Worm (Caenorhabditis elegans) whole organism, mixed stage, embryonic: ENCODE results near the gene F54H5.5.

Source experiments
- M03D4.4 ChIP-seq: sonication (generic microtip); optimal IDR thresholded peaks from 2 replicates; lab custom pipeline; 2017; ENCODE audit warnings: mild to moderate bottlenecking, missing genetic modification characterization, missing compliant biosample characterization
- bed-3 ChIP-seq: fragments of 200-800 bp; sonication (Bioruptor generic); optimal IDR thresholded peaks from 3 replicates; lab custom pipeline; 2018; ENCODE audit warnings: mild to moderate bottlenecking, missing genetic modification characterization, moderate library complexity, missing compliant biosample characterization
- blmp-1 ChIP-seq: fragments of 150-350 bp; optimal IDR thresholded peaks from 2 replicates; lab custom pipeline; 2014; ENCODE audit warnings: missing biosample characterization, missing genetic modification characterization
- ceh-39 ChIP-seq: fragments of 150-350 bp; optimal IDR thresholded peaks from 2 replicates; lab custom pipeline; 2014; ENCODE audit warnings: missing biosample characterization, missing genetic modification characterization
- ceh-83 ChIP-seq: fragments of 200-800 bp; sonication (Bioruptor generic); optimal IDR thresholded peaks from 2 replicates; lab custom pipeline; 2018; ENCODE audit warnings: mild to moderate bottlenecking, missing genetic modification characterization, missing compliant biosample characterization
- ces-1 ChIP-seq: fragments of 150-350 bp; optimal IDR thresholded peaks from 2 replicates; lab custom pipeline; 2014; ENCODE audit warnings: missing biosample characterization, missing genetic modification reagents, missing genetic modification characterization
- cnd-1 ChIP-seq: fragments of 200-800 bp; sonication (Bioruptor generic); optimal IDR thresholded peaks from 2 replicates; lab custom pipeline; 2018; ENCODE audit warnings: mild to moderate bottlenecking, missing genetic modification characterization, missing compliant biosample characterization
- drap-1 ChIP-seq: fragments of 200-800 bp; sonication (Bioruptor generic); optimal IDR thresholded peaks from 3 replicates; lab custom pipeline; 2018; ENCODE audit warnings: mild to moderate bottlenecking, missing genetic modification characterization, missing compliant biosample characterization
- elt-3 ChIP-seq: fragments of 150-350 bp; optimal IDR thresholded peaks from 2 replicates; lab custom pipeline; 2014; ENCODE audit warnings: missing biosample characterization, missing genetic modification characterization
- flh-1 ChIP-seq: fragments of 200-800 bp; sonication (Bioruptor generic); optimal IDR thresholded peaks from 2 replicates; lab custom pipeline; 2018; ENCODE audit warnings: mild to moderate bottlenecking, missing genetic modification characterization, moderate library complexity, missing compliant biosample characterization
- ham-2 ChIP-seq: fragments of 200-800 bp; sonication (Bioruptor generic); optimal IDR thresholded peaks from 2 replicates; lab custom pipeline; 2018; ENCODE audit warnings: mild to moderate bottlenecking, missing genetic modification characterization, missing compliant biosample characterization
- hlh-1 ChIP-seq: fragments of 150-350 bp; optimal IDR thresholded peaks from 2 replicates; lab custom pipeline; 2014; ENCODE audit warnings: missing biosample characterization, missing genetic modification reagents, missing genetic modification characterization
- lin-13 ChIP-seq: fragments of 150-350 bp; optimal IDR thresholded peaks from 2 replicates; lab custom pipeline; 2014; ENCODE audit warnings: missing biosample characterization, missing genetic modification characterization
- lin-32 ChIP-seq: fragments of 200-800 bp; sonication (Bioruptor generic); optimal IDR thresholded peaks from 2 replicates; lab custom pipeline; 2018; ENCODE audit warnings: mild to moderate bottlenecking, missing genetic modification characterization, missing compliant biosample characterization
- mab-5 ChIP-seq: fragments of 150-350 bp; optimal IDR thresholded peaks from 2 replicates; lab custom pipeline; 2014; ENCODE audit warnings: missing biosample characterization, missing genetic modification characterization
- mep-1 ChIP-seq: fragments of 150-350 bp; optimal IDR thresholded peaks from 2 replicates; lab custom pipeline; 2017; ENCODE audit warnings: missing biosample characterization, missing genetic modification reagents, missing genetic modification characterization, inconsistent platforms
- mls-2 ChIP-seq: sonication (generic microtip); optimal IDR thresholded peaks from 2 replicates; lab custom pipeline; 2016; ENCODE audit warnings: mild to moderate bottlenecking, missing genetic modification characterization, moderate library complexity, missing compliant biosample characterization
- nhr-2 ChIP-seq: fragments of 150-350 bp; optimal IDR thresholded peaks from 2 replicates; lab custom pipeline; 2014; ENCODE audit warnings: missing biosample characterization, missing genetic modification characterization
- nhr-237 ChIP-seq: fragments of 150-350 bp; optimal IDR thresholded peaks from 2 replicates; lab custom pipeline; 2014; ENCODE audit warnings: missing biosample characterization, missing genetic modification characterization
- nhr-28 ChIP-seq: fragments of 150-350 bp; optimal IDR thresholded peaks from 2 replicates; lab custom pipeline; 2014; ENCODE audit warnings: missing biosample characterization, missing genetic modification characterization
- nhr-76 ChIP-seq: sonication (generic microtip); optimal IDR thresholded peaks from 2 replicates; lab custom pipeline; 2017; ENCODE audit warnings: missing biosample characterization, missing genetic modification characterization
- pha-4 ChIP-seq: fragments of 150-350 bp; optimal IDR thresholded peaks from 2 replicates; lab custom pipeline; 2018; ENCODE audit warnings: missing biosample characterization, missing genetic modification reagents, missing genetic modification characterization
- sem-2 ChIP-seq: fragments of 200-800 bp; sonication (Bioruptor generic); optimal IDR thresholded peaks from 2 replicates; lab custom pipeline; 2018; ENCODE audit warnings: mild to moderate bottlenecking, missing genetic modification characterization, missing compliant biosample characterization
- sptf-1 ChIP-seq: sonication (generic microtip); optimal IDR thresholded peaks from 2 replicates; lab custom pipeline; 2017; ENCODE audit warnings: mild to moderate bottlenecking, missing genetic modification characterization, moderate library complexity, missing compliant biosample characterization
- tbx-8 ChIP-seq: fragments of 200-800 bp; sonication (Bioruptor generic); optimal IDR thresholded peaks from 2 replicates; lab custom pipeline; 2018; ENCODE audit warnings: mild to moderate bottlenecking, missing genetic modification characterization, moderate library complexity, missing compliant biosample characterization
- unc-120 ChIP-seq: sonication (generic microtip); optimal IDR thresholded peaks from 2 replicates; lab custom pipeline; 2017; ENCODE audit warnings: missing genetic modification characterization, missing compliant biosample characterization; ENCODE audit not compliant: poor library complexity, severe bottlenecking
- unc-39 ChIP-seq: fragments of 150-350 bp; optimal IDR thresholded peaks from 2 replicates; lab custom pipeline; 2014; ENCODE audit warnings: missing biosample characterization, missing genetic modification characterization
- unc-62 ChIP-seq: fragments of 150-350 bp; optimal IDR thresholded peaks from 2 replicates; lab custom pipeline; 2014; ENCODE audit warnings: missing biosample characterization, missing genetic modification reagents, missing genetic modification characterization
- zip-8 ChIP-seq: fragments of 150-350 bp; optimal IDR thresholded peaks from 2 replicates; lab custom pipeline; 2014; ENCODE audit warnings: missing biosample characterization, missing genetic modification characterization
- ztf-11 ChIP-seq: fragments of 150-350 bp; optimal IDR thresholded peaks from 2 replicates; lab custom pipeline; 2014; ENCODE audit warnings: missing biosample characterization, missing genetic modification characterization

The F54H5.5 gene

DNA sequence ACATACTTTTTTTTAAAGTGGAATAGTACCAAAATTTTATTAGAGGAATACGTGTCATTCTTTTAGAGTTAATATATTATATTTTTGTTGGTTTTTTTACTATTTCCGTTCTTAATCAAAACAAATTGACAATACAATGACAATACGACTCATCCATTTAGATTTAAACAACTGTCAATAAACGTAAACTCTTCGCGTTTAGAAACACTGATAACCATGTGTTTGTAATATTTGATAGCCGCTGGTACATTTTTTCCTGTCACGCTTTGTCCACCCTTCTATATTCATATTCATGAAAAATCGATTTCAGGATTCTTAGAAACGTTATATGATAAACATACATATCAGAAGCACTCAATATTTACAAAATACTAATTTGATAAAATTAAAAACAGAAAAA is 36.7 kb upstream of the F54H5.5 start:
- TF ChIP-seq M03D4.4 (tag; lab: Kevin White, UChicago) (no peak), elt-3 (no peak), lin-32 (no peak), sptf-1 (tag; lab: Kevin White, UChicago) (no peak)

DNA sequence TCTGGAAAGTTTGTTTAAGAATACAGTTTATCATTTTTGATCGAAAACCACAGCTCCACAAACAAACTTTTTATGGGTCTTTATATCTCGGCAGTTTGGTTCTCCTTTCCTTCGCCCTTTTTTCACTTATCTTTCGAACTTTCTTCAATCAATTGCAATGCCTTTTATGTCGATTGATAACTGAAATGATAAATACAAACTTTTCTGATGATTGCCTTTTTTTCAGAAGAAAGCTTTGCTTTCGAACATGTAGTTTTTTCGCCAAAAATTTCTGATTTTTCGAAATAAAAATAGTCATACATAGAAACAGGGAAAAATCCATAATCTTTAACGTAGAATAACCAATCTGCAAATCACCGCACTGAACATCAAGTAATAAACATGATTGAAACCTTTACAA is 34.1 kb upstream of the F54H5.5 start, which contains the start of gene T19D12.2:
TSS of gene T19D12.2 (plus strand) at position 125 of the 400 bp plus-strand sequence.
- TF ChIP-seq nhr-76 (tag; lab: Kevin White, UChicago) (no peak), unc-120 (tag; lab: Kevin White, UChicago) (no peak), nhr-237 (tag; lab: Kevin White, UChicago) (no peak), ham-2 (GFP tag; lab: Kevin White, UChicago) (no peak), ztf-11 (tag; lab: Kevin White, UChicago) (no peak), ceh-83 (no peak), cnd-1 (tag; lab: Kevin White, UChicago) (no peak), nhr-2 (no peak), M03D4.4 (tag; lab: Kevin White, UChicago) (no peak), bed-3 (no peak), hlh-1 (no peak), mep-1 (tag; lab: Kevin White, UChicago) (no peak), pha-4 (no peak), ces-1 (GFP tag; lab: Kevin White, UChicago) (no peak), blmp-1 (tag; lab: Kevin White, UChicago) (no peak)
- TF ChIP-seq, all 35 proteins: peak for 0

DNA sequence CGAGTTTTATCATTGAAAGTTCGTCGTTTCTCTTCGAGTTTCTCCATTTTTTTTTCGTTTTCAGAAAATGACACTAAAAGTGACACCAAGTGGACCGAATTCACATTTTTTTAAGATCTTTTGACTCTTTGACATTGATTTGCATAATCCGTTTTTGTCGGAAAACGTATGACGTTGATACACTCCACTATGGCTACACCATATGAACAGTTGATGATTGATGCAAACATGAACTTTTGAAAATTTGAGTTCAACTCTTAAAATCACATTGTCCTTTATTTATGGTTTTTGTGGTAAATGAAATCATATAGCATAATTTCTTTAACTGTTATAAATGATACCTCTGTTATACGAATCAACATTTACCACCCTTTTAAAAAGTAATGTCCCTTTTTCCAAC is 31.7 kb upstream of the F54H5.5 start, which contains the start of gene T19D12.10:
TSS of gene T19D12.10 (minus strand) at position 101 of the 400 bp plus-strand sequence.
- TF ChIP-seq unc-62 (GFP tag; lab: Kevin White, UChicago) = no peak
- TF ChIP-seq tbx-8 (GFP tag; lab: Kevin White, UChicago) = no peak
- TF ChIP-seq lin-32 = no peak
- TF ChIP-seq hlh-1 = no peak
- no peak for TF ChIP-seq cnd-1 (tag; lab: Kevin White, UChicago)
- TF ChIP-seq unc-120 (tag; lab: Kevin White, UChicago) = no peak
- no peak for TF ChIP-seq M03D4.4 (tag; lab: Kevin White, UChicago)
- no peak for TF ChIP-seq nhr-28 (tag; lab: Kevin White, UChicago)
- no peak for TF ChIP-seq lin-13 (tag; lab: Kevin White, UChicago)
- no peak for TF ChIP-seq bed-3
- no peak for TF ChIP-seq elt-3
- no peak for TF ChIP-seq mab-5 (tag; lab: Kevin White, UChicago)
- TF ChIP-seq mep-1 (tag; lab: Kevin White, UChicago) = no peak
- no peak for TF ChIP-seq zip-8 (tag; lab: Kevin White, UChicago)
- no peak for TF ChIP-seq nhr-76 (tag; lab: Kevin White, UChicago)

DNA sequence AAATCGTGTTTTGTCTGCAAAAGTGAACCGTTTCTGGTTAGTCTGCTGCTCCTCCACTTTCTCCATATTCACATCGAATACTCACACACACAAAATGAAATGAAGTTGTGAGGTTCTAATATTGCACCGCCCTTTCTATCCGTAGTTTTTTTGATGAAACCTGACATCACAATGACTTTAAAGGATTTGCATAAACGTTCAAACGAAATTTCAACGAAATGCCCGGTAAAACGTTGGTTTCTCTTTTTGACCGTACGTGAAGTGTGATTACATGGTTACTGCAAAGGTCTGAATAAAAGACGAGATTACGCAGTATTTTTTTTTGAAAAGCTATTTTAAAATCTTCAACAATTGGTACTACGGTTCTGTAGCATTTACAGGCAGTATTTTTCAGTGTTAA is 27.2 kb upstream of the F54H5.5 start, which contains the start of gene T19D12.9:
TSS of gene T19D12.9 (minus strand) at position 101 of the 400 bp plus-strand sequence.
- TF ChIP-seq lin-32 (no peak), ham-2 (GFP tag; lab: Kevin White, UChicago) (no peak), mls-2 (tag; lab: Kevin White, UChicago) (no peak), cnd-1 (tag; lab: Kevin White, UChicago) (no peak), flh-1 (GFP tag; lab: Kevin White, UChicago) (no peak), drap-1 (GFP tag; lab: Kevin White, UChicago) (no peak), nhr-237 (tag; lab: Kevin White, UChicago) (no peak), zip-8 (tag; lab: Kevin White, UChicago) (no peak), blmp-1 (tag; lab: Kevin White, UChicago) (no peak), ceh-83 (no peak), ceh-39 (tag; lab: Kevin White, UChicago) (no peak), nhr-28 (tag; lab: Kevin White, UChicago) (no peak)
- TF ChIP-seq, all 35 proteins: peak for 0

DNA sequence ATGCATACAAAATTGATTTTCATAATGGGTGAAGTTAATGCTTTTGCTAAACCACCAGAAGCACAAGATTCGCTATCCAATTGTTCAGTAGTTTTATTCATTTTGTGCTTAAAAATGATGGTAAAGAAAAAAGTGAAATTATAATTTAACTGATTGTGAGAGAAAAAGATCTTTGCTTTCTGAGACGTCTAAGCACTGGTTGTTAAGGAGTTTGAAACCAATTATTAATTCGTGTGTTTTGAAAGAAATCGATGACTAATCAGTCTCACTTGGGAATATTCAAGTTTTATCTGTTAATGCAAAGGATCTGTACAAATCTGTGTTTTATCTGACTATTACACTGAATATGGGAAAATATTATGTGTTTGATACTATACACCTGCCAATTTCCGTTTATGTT is 24.6 kb upstream of the F54H5.5 start, which contains the start of gene sra-26:
TSS of gene sra-26 (minus strand) at position 101 of the 400 bp plus-strand sequence.
- TF ChIP-seq sptf-1 (tag; lab: Kevin White, UChicago) = no peak

DNA sequence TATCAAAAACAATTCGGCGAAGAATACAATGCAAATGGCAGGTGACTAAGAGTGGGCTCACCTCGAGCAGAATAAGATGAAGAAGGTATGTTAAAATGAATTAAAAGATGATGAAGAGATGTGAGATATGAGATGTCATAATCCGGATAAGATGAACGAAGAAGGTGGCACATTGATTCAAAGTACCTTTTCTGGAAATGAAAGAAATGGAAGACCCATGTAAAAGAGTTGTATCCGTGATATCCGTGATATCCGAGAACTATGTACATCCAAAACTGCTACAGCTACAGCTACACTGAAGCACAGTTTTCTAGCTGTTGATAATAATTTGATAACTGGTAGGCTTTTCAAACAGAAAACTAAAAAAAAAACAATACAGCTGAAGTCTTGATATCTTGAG is 21.9 kb upstream of the F54H5.5 start, which contains the start of gene oig-8:
TSS of gene oig-8 (minus strand) at position 101 of the 400 bp plus-strand sequence.
- TF ChIP-seq ceh-83 (no peak), flh-1 (GFP tag; lab: Kevin White, UChicago) (no peak), bed-3 (no peak), lin-32 (no peak), sem-2 (GFP tag; lab: Kevin White, UChicago) (no peak), unc-62 (GFP tag; lab: Kevin White, UChicago) (no peak), blmp-1 (tag; lab: Kevin White, UChicago) (no peak), ham-2 (GFP tag; lab: Kevin White, UChicago) (no peak), tbx-8 (GFP tag; lab: Kevin White, UChicago) (no peak), unc-39 (tag; lab: Kevin White, UChicago) (no peak), M03D4.4 (tag; lab: Kevin White, UChicago) (no peak), cnd-1 (tag; lab: Kevin White, UChicago) (no peak)
- TF ChIP-seq, all 35 proteins: peak for 0
